Worm (Caenorhabditis elegans) whole organism, midembryonic: Measurements from ENCODE around the gene nlp-80.
A peak's percentile ranks its signal among the peaks of the same experiment; 100 is the strongest.

ENCODE experiments used
- cog-1 ChIP-seq: sonication (generic microtip); optimal IDR thresholded peaks from 2 replicates; lab custom pipeline; 2016; ENCODE audit warnings: missing genetic modification characterization, missing compliant biosample characterization
- flt-1 ChIP-seq: fragments of 200-800 bp; sonication (Bioruptor generic); IDR thresholded peaks from 2 replicates; pipeline ENCODE4 v1.3.6; 2022; ENCODE audit warnings: missing genetic modification characterization, missing compliant biosample characterization
- klf-2 ChIP-seq: fragments of 200-800 bp; sonication (Bioruptor generic); conservative IDR thresholded peaks from 2 replicates; pipeline ENCODE4 v1.3.6; 2022; ENCODE audit warnings: missing genetic modification reagents, missing genetic modification characterization, missing compliant biosample characterization
- med-1 ChIP-seq: sonication (generic microtip); optimal IDR thresholded peaks from 2 replicates; lab custom pipeline; 2017; ENCODE audit warnings: missing genetic modification characterization, mild to moderate bottlenecking, missing compliant biosample characterization, antibody characterized with exemption, missing genetic modification reagents; ENCODE audit not compliant: insufficient read depth
- tab-1 ChIP-seq: fragments of 200-800 bp; sonication (Bioruptor generic); IDR thresholded peaks from 2 replicates; pipeline ENCODE4 v1.3.6; 2022; ENCODE audit warnings: missing genetic modification characterization, missing compliant biosample characterization
- ztf-23 ChIP-seq: fragments of 200-800 bp; sonication (Bioruptor generic); IDR thresholded peaks from 2 replicates; pipeline ENCODE4 v1.3.6; 2022; ENCODE audit warnings: missing genetic modification reagents, missing genetic modification characterization, missing compliant biosample characterization

- TF ChIP-seq tab-1 (GFP tag; lab: Robert Waterston, UW) (no peak), flt-1 (GFP tag; lab: Robert Waterston, UW) (no peak), med-1 (GFP tag; lab: Kevin White, UChicago) (no peak), klf-2 (no peak), cog-1 (tag; lab: Kevin White, UChicago) (peak; percentile 77), ztf-23 (GFP tag; lab: Robert Waterston, UW) (no peak)
Measured at ce11 chrV:11083691-11084090, 18.3 kb upstream of the nlp-80 start.
